Fruit fly (Drosophila melanogaster): ENCODE results near the gene CG32298.

dm6 chr3L:2386433-2386832, 4.4 kb downstream of the CG32298 start:
- no peak for TF ChIP-seq CG8478 (optimal IDR thresholded peaks at IDR 0.05)
- no peak for TF ChIP-seq CTCF (optimal IDR thresholded peaks at IDR 0.05)
